Worm (Caenorhabditis elegans) whole organism, L2 larva: ENCODE data around the gene C02F12.5.

ENCODE experiments used
- F13H6.1 ChIP-seq: sonication (generic microtip); optimal IDR thresholded peaks from 2 replicates; lab custom pipeline; 2016; ENCODE audit warnings: missing genetic modification characterization, missing compliant biosample characterization
- R02D3.7 ChIP-seq: fragments of 150-350 bp; optimal IDR thresholded peaks from 2 replicates; lab custom pipeline; 2014; ENCODE audit warnings: missing biosample characterization, missing genetic modification characterization
- Y55F3AM.14 ChIP-seq: fragments of 200-800 bp; sonication (Bioruptor generic); optimal IDR thresholded peaks from 2 replicates; lab custom pipeline; 2018; ENCODE audit warnings: mild to moderate bottlenecking, missing genetic modification characterization, missing compliant biosample characterization
- ZK546.5 ChIP-seq: sonication (generic microtip); optimal IDR thresholded peaks from 2 replicates; lab custom pipeline; 2017; ENCODE audit warnings: missing biosample characterization, missing genetic modification characterization
- alr-1 ChIP-seq: fragments of 150-350 bp; optimal IDR thresholded peaks from 2 replicates; lab custom pipeline; 2014; ENCODE audit warnings: missing biosample characterization, missing genetic modification characterization
- aly-2 ChIP-seq: fragments of 150-350 bp; optimal IDR thresholded peaks from 2 replicates; lab custom pipeline; 2014; ENCODE audit warnings: missing biosample characterization, missing genetic modification characterization
- ama-1 ChIP-seq: fragments of 150-350 bp; optimal IDR thresholded peaks from 2 replicates; lab custom pipeline; 2018; ENCODE audit warnings: inconsistent platforms
- blmp-1 ChIP-seq: sonication (generic microtip); optimal IDR thresholded peaks from 2 replicates; lab custom pipeline; 2017; ENCODE audit warnings: missing genetic modification characterization, mild to moderate bottlenecking, missing compliant biosample characterization, antibody characterized with exemption, moderate library complexity; ENCODE audit not compliant: insufficient read depth
- ceh-16 ChIP-seq: fragments of 150-350 bp; optimal IDR thresholded peaks from 2 replicates; lab custom pipeline; 2014; ENCODE audit warnings: missing biosample characterization, missing genetic modification characterization
- ceh-82 ChIP-seq: fragments of 150-350 bp; optimal IDR thresholded peaks from 2 replicates; lab custom pipeline; 2014; ENCODE audit warnings: missing biosample characterization, missing genetic modification characterization
- crh-2 ChIP-seq: sonication (generic microtip); optimal IDR thresholded peaks from 2 replicates; lab custom pipeline; 2017; ENCODE audit warnings: missing biosample characterization, missing genetic modification characterization
- egl-27 ChIP-seq: sonication (generic microtip); optimal IDR thresholded peaks from 3 replicates; lab custom pipeline; 2017; ENCODE audit warnings: missing biosample characterization, missing genetic modification reagents, missing genetic modification characterization
- elt-1 ChIP-seq: fragments of 150-350 bp; optimal IDR thresholded peaks from 2 replicates; lab custom pipeline; 2014; ENCODE audit warnings: missing biosample characterization, missing genetic modification characterization
- elt-3 ChIP-seq: sonication (generic microtip); optimal IDR thresholded peaks from 2 replicates; lab custom pipeline; 2017; ENCODE audit warnings: missing biosample characterization, missing genetic modification characterization
- fos-1 ChIP-seq: fragments of 150-350 bp; optimal IDR thresholded peaks from 2 replicates; lab custom pipeline; 2014; ENCODE audit warnings: missing biosample characterization, missing genetic modification characterization
- gmeb-1 ChIP-seq: fragments of 150-350 bp; optimal IDR thresholded peaks from 2 replicates; lab custom pipeline; 2014; ENCODE audit warnings: missing biosample characterization, missing genetic modification characterization
- lin-11 ChIP-seq: fragments of 150-350 bp; sonication (generic microtip); optimal IDR thresholded peaks from 2 replicates; lab custom pipeline; 2014; ENCODE audit warnings: missing biosample characterization, missing genetic modification characterization, inconsistent platforms, mixed read lengths
- lin-39 ChIP-seq: fragments of 150-350 bp; optimal IDR thresholded peaks from 2 replicates; lab custom pipeline; 2014; ENCODE audit warnings: missing biosample characterization, missing genetic modification reagents, missing genetic modification characterization
- lsy-2 ChIP-seq, 2 experiments: fragments of 150-350 bp in 1 of 2; sonication (generic microtip) in 1 of 2; optimal IDR thresholded peaks; 2 replicates each; lab custom pipeline; 2014 to 2017; ENCODE audit warnings: missing biosample characterization in 2 of 2, missing genetic modification characterization in 2 of 2
- mab-5 ChIP-seq: fragments of 150-350 bp; optimal IDR thresholded peaks from 2 replicates; lab custom pipeline; 2014; ENCODE audit warnings: missing biosample characterization, missing genetic modification characterization
- mbf-1 ChIP-seq: sonication (generic microtip); optimal IDR thresholded peaks from 2 replicates; lab custom pipeline; 2017; ENCODE audit warnings: missing biosample characterization, missing genetic modification characterization
- mdl-1 ChIP-seq, 2 experiments: fragments of 150-350 bp in 1 of 2; sonication (generic microtip) in 1 of 2; optimal IDR thresholded peaks; 2 replicates each; lab custom pipeline; 2017; ENCODE audit warnings: missing biosample characterization in 2 of 2, missing genetic modification characterization in 2 of 2
- nhr-10 ChIP-seq: sonication (generic microtip); optimal IDR thresholded peaks from 2 replicates; lab custom pipeline; 2017; ENCODE audit warnings: missing biosample characterization, missing genetic modification characterization
- nhr-11 ChIP-seq: fragments of 150-350 bp; optimal IDR thresholded peaks from 2 replicates; lab custom pipeline; 2014; ENCODE audit warnings: missing biosample characterization, missing genetic modification characterization
- nhr-12 ChIP-seq: fragments of 150-350 bp; optimal IDR thresholded peaks from 2 replicates; lab custom pipeline; 2014; ENCODE audit warnings: missing biosample characterization, missing genetic modification characterization
- nhr-129 ChIP-seq: fragments of 150-350 bp; optimal IDR thresholded peaks from 2 replicates; lab custom pipeline; 2014; ENCODE audit warnings: missing biosample characterization, missing genetic modification characterization
- nhr-21 ChIP-seq: fragments of 150-350 bp; optimal IDR thresholded peaks from 2 replicates; lab custom pipeline; 2014; ENCODE audit warnings: missing biosample characterization, missing genetic modification characterization
- nhr-23 ChIP-seq: fragments of 150-350 bp; optimal IDR thresholded peaks from 2 replicates; lab custom pipeline; 2014; ENCODE audit warnings: missing biosample characterization, missing genetic modification reagents, missing genetic modification characterization
- nhr-237 ChIP-seq: fragments of 150-350 bp; optimal IDR thresholded peaks from 2 replicates; lab custom pipeline; 2014; ENCODE audit warnings: missing biosample characterization, missing genetic modification characterization
- nhr-25 ChIP-seq: fragments of 150-350 bp; sonication (generic microtip); optimal IDR thresholded peaks from 3 replicates; lab custom pipeline; 2014; ENCODE audit warnings: missing biosample characterization, missing genetic modification characterization
- nhr-6 ChIP-seq: fragments of 150-350 bp; optimal IDR thresholded peaks from 2 replicates; lab custom pipeline; 2014; ENCODE audit warnings: missing biosample characterization, missing genetic modification characterization
- nhr-77 ChIP-seq: fragments of 150-350 bp; optimal IDR thresholded peaks from 2 replicates; lab custom pipeline; 2014; ENCODE audit warnings: missing biosample characterization, missing genetic modification characterization
- peb-1 ChIP-seq: fragments of 150-350 bp; optimal IDR thresholded peaks from 2 replicates; lab custom pipeline; 2014; ENCODE audit warnings: missing biosample characterization, missing genetic modification characterization
- sem-4 ChIP-seq: fragments of 150-350 bp; optimal IDR thresholded peaks from 2 replicates; lab custom pipeline; 2014; ENCODE audit warnings: missing biosample characterization, missing genetic modification reagents, missing genetic modification characterization
- skn-1 ChIP-seq: sonication (generic microtip); optimal IDR thresholded peaks from 2 replicates; lab custom pipeline; 2017; ENCODE audit warnings: missing biosample characterization, missing genetic modification characterization
- sma-3 ChIP-seq: sonication (generic microtip); optimal IDR thresholded peaks from 2 replicates; lab custom pipeline; 2016; ENCODE audit warnings: missing genetic modification reagents, missing genetic modification characterization, missing compliant biosample characterization
- sma-9 ChIP-seq, 2 experiments: fragments of 150-350 bp in 1 of 2; sonication (generic microtip) in 1 of 2; optimal IDR thresholded peaks; 2 replicates each; lab custom pipeline; 2014 to 2016; ENCODE audit warnings: missing genetic modification characterization in 2 of 2, mild to moderate bottlenecking in 1 of 2, missing biosample characterization in 1 of 2, missing compliant biosample characterization in 1 of 2, missing genetic modification reagents in 1 of 2, moderate library complexity in 1 of 2
- snpc-4 ChIP-seq: fragments of 150-350 bp; optimal IDR thresholded peaks from 2 replicates; lab custom pipeline; 2014; ENCODE audit warnings: missing biosample characterization, missing genetic modification characterization
- unc-39 ChIP-seq: fragments of 150-350 bp; optimal IDR thresholded peaks from 2 replicates; lab custom pipeline; 2014; ENCODE audit warnings: missing biosample characterization, missing genetic modification characterization
- unc-55 ChIP-seq: fragments of 150-350 bp; sonication (generic microtip); optimal IDR thresholded peaks from 3 replicates; lab custom pipeline; 2014; ENCODE audit warnings: missing biosample characterization, missing genetic modification reagents, missing genetic modification characterization
- unc-62 ChIP-seq: fragments of 150-350 bp; optimal IDR thresholded peaks from 2 replicates; lab custom pipeline; 2014; ENCODE audit warnings: missing biosample characterization, missing genetic modification reagents, missing genetic modification characterization
- zag-1 ChIP-seq: fragments of 150-350 bp; optimal IDR thresholded peaks from 2 replicates; lab custom pipeline; 2014; ENCODE audit warnings: missing biosample characterization, missing genetic modification characterization
- ztf-1 ChIP-seq: fragments of 200-800 bp; sonication (Bioruptor generic); conservative IDR thresholded peaks from 2 replicates; pipeline ENCODE4 v1.3.6; 2022; ENCODE audit warnings: missing genetic modification characterization, missing compliant biosample characterization
- ztf-4 ChIP-seq: fragments of 150-350 bp; optimal IDR thresholded peaks from 2 replicates; lab custom pipeline; 2014; ENCODE audit warnings: missing biosample characterization, missing genetic modification characterization

C02F12.5 gene

ce11 chrX:3686420-3686819 lies 14.5 kb upstream of the C02F12.5 start:
- TF ChIP-seq nhr-11 (no peak), fos-1 (tag; lab: Kevin White, UChicago) (no peak), egl-27 (tag; lab: Kevin White, UChicago) (no peak), blmp-1 (tag; lab: Kevin White, UChicago) (no peak)

DNA sequence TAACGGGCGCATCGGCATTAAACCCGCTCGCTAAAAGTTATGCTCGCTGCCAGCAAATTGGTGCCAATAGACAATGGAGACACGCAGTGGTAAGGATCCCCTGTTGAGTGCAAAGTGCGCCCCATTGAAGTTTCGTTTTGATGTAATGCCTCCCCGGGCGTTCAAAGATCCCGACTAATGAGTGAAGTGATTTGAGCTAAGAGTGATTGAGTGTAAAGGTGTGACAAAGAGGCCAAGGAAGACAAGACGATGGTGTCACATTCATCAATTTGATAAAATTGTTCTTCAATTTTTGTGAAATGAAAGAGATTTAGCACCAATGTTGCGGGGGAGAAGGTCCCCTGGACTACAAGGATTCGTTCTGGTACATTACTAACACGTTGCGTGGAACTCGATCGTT lies 11.2 kb upstream of the C02F12.5 start:
- TF ChIP-seq nhr-21 (tag; lab: Kevin White, UChicago) (no peak), ceh-82 (tag; lab: Kevin White, UChicago) (no peak), sma-9 (GFP tag; optimal IDR thresholded peaks at IDR 0.05; lab: Kevin White, UChicago) (no peak), sma-9 (tag; optimal IDR thresholded peaks at IDR 0.05; lab: Kevin White, UChicago) (no peak), skn-1 (tag; lab: Kevin White, UChicago) (no peak), elt-1 (tag; lab: Kevin White, UChicago) (no peak), mbf-1 (no peak), ZK546.5 (tag; lab: Kevin White, UChicago) (no peak), sma-3 (no peak), unc-62 (GFP tag; lab: Kevin White, UChicago) (no peak), aly-2 (tag; lab: Kevin White, UChicago) (no peak), unc-55 (no peak), Y55F3AM.14 (GFP tag; lab: Kevin White, UChicago) (no peak)

DNA sequence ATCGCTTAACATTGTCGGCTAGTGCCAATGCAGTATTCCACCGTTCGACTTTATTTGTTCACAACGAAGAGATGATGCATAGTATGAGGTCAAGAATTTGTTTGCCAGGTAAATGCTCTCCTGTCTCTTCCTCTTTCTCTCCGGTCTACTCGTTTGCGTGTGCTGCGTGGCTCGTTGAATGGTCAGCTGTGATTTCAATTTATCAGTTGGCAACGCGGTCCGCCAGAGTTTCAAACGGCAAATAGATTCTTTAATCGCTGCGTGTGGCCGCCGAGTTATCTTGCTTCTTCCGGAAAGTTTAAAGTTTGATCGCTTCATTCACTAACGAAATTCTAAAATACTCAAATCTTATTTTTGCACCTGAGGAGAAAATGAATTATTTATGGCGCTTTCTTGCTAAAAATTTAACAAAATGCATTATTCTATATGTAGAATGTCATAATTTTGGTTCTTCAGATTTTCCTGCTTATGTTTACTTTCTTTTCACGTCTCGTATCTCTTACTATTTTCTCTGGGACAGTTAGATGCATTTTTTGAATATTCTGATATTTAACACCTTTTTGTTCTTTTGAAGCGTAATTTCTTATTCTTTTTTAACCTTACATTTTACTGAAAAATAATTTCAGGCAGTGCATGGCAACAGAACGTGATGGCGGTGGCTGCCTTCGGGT lies 8.8 kb upstream of the C02F12.5 start, which contains the start of gene tsp-17:
Gene tsp-17 (plus strand): TSS at position 621 of the 671 bp plus-strand sequence.
- TF ChIP-seq nhr-129: peak; percentile 25
- no peak for TF ChIP-seq mab-5 (tag; lab: Kevin White, UChicago)
- TF ChIP-seq elt-1 (tag; lab: Kevin White, UChicago): no peak
- TF ChIP-seq sem-4 (tag; lab: Kevin White, UChicago): no peak
- no peak for TF ChIP-seq lin-11 (tag; lab: Kevin White, UChicago)

ce11 chrX:3678507-3679175 lies 6.7 kb upstream of the C02F12.5 start, which contains the start of gene tag-52:
tag-52 (minus strand) TSS chrX:3678557.
- peak; percentile 32 for TF ChIP-seq gmeb-1
- no peak for TF ChIP-seq ama-1 (lab: Kevin White, UChicago)
- no peak for TF ChIP-seq peb-1
- no peak for TF ChIP-seq nhr-12 (tag; lab: Kevin White, UChicago)
- peak; percentile 1 for TF ChIP-seq nhr-21 (tag; lab: Kevin White, UChicago)
- no peak for TF ChIP-seq mab-5 (tag; lab: Kevin White, UChicago)
- TF ChIP-seq ceh-16 (tag; lab: Kevin White, UChicago): no peak
- peak; percentile 54 for TF ChIP-seq sma-3
- TF ChIP-seq nhr-25 (tag; lab: Kevin White, UChicago): peak; percentile 49
- TF ChIP-seq fos-1 (tag; lab: Kevin White, UChicago): peak; percentile 16
- TF ChIP-seq crh-2: peak; percentile 55
- no peak for TF ChIP-seq aly-2 (tag; lab: Kevin White, UChicago)
- TF ChIP-seq alr-1: no peak
- no peak for TF ChIP-seq elt-3 (tag; lab: Kevin White, UChicago)
- no peak for TF ChIP-seq snpc-4 (tag; lab: Kevin White, UChicago)
- TF ChIP-seq F13H6.1 (tag; lab: Kevin White, UChicago): peak; percentile 21
- TF ChIP-seq mdl-1 (tag; optimal IDR thresholded peaks at IDR 0.05; lab: Kevin White, UChicago): peak in 1 of 2 experiments; percentile 23
- TF ChIP-seq lsy-2 (tag; optimal IDR thresholded peaks at IDR 0.05; lab: Kevin White, UChicago): peak in 1 of 2 experiments; percentile 13
- no peak for TF ChIP-seq sem-4 (tag; lab: Kevin White, UChicago)
- TF ChIP-seq nhr-10 (tag; lab: Kevin White, UChicago): no peak
- no peak for TF ChIP-seq nhr-23 (tag; lab: Kevin White, UChicago)
- TF ChIP-seq nhr-77 (tag; lab: Kevin White, UChicago): no peak
- TF ChIP-seq ztf-4 (tag; lab: Kevin White, UChicago): no peak
- no peak for TF ChIP-seq unc-39 (tag; lab: Kevin White, UChicago)
- TF ChIP-seq R02D3.7 (tag; lab: Kevin White, UChicago): no peak
- no peak for TF ChIP-seq zag-1 (tag; lab: Kevin White, UChicago)
- peak; percentile 24 for TF ChIP-seq egl-27 (tag; lab: Kevin White, UChicago)
- TF ChIP-seq ZK546.5 (tag; lab: Kevin White, UChicago): no peak
- peak; percentile 1 for TF ChIP-seq blmp-1 (tag; lab: Kevin White, UChicago)
- TF ChIP-seq nhr-6: no peak
- no peak for TF ChIP-seq lin-39 (tag; lab: Kevin White, UChicago)
- TF ChIP-seq nhr-129: peak; percentile 74
- TF ChIP-seq ztf-1 (GFP tag; lab: Robert Waterston, UW): no peak
- TF ChIP-seq lin-11 (tag; lab: Kevin White, UChicago): no peak
- peak; percentile 38 for TF ChIP-seq unc-55
- no peak for TF ChIP-seq Y55F3AM.14 (GFP tag; lab: Kevin White, UChicago)
- no peak for TF ChIP-seq nhr-237 (tag; lab: Kevin White, UChicago)
